Fruit fly (Drosophila melanogaster): ENCODE results near the gene Cyp6d5.

DNA sequence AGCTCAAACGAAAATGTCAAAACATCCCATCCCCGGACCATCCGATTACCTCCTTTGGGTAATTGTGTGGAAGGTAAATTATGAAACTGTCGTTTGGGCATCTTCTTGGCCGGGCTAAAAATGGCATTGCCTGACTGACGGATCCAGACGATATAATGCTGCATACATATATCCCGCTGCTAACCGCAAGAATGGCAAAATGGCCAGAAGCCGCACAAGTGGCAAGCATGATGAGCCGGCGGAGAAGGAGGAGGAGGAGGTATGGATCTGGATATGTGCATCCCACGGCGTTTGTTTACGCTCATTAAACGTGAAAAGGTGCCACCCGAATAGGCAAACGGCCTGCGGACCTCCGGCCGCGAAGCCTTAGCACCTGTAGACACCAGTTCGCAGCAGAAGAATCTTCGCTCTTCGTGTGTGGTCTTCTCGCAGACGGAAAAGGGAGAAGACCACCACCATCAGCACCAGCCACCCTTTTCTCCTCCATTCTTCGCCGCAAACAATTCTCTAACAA lies 40.0 kb upstream of the Cyp6d5 start:
- TF ChIP-seq CG8478 (optimal IDR thresholded peaks at IDR 0.05): no peak
- TF ChIP-seq CTCF (optimal IDR thresholded peaks at IDR 0.05): no peak

Data from S2 (cell line).